Worm (Caenorhabditis elegans) whole organism, early embryonic: ENCODE data around the gene pros-1.

Source experiments
- B0310.2 ChIP-seq: sonication (generic microtip); optimal IDR thresholded peaks from 2 replicates; lab custom pipeline; 2016; ENCODE audit warnings: mild to moderate bottlenecking, missing genetic modification characterization, missing compliant biosample characterization
- F13C5.2 ChIP-seq: sonication (generic microtip); optimal IDR thresholded peaks from 2 replicates; lab custom pipeline; 2017; ENCODE audit warnings: mild to moderate bottlenecking, missing genetic modification characterization, inconsistent platforms, missing compliant biosample characterization
- aly-1 ChIP-seq: sonication (generic microtip); optimal IDR thresholded peaks from 2 replicates; lab custom pipeline; 2016; ENCODE audit warnings: missing genetic modification characterization, missing compliant biosample characterization
- ama-1 ChIP-seq: fragments of 150-350 bp; optimal IDR thresholded peaks from 2 replicates; lab custom pipeline; 2014
- ceh-13 ChIP-seq: fragments of 200-800 bp; sonication (Bioruptor generic); optimal IDR thresholded peaks from 2 replicates; lab custom pipeline; 2018; ENCODE audit warnings: mild to moderate bottlenecking, missing genetic modification characterization, missing compliant biosample characterization
- ceh-36 ChIP-seq: sonication (generic microtip); optimal IDR thresholded peaks from 2 replicates; lab custom pipeline; 2016; ENCODE audit warnings: missing genetic modification characterization, inconsistent platforms, missing compliant biosample characterization
- ets-7 ChIP-seq: sonication (generic microtip); optimal IDR thresholded peaks from 2 replicates; lab custom pipeline; 2016; ENCODE audit warnings: missing genotype, missing genetic modification characterization, missing compliant biosample characterization
- flt-1 ChIP-seq: fragments of 200-800 bp; sonication (Bioruptor generic); IDR thresholded peaks from 2 replicates; pipeline ENCODE4 v1.3.6; 2022; ENCODE audit warnings: missing genetic modification characterization, missing compliant biosample characterization
- hmbx-1 ChIP-seq: sonication (generic microtip); optimal IDR thresholded peaks from 2 replicates; lab custom pipeline; 2016; ENCODE audit warnings: mild to moderate bottlenecking, missing genetic modification characterization, missing compliant biosample characterization
- hmg-4 ChIP-seq: fragments of 200-800 bp; sonication (Bioruptor generic); optimal IDR thresholded peaks from 2 replicates; lab custom pipeline; 2018; ENCODE audit warnings: mild to moderate bottlenecking, missing genetic modification characterization, missing compliant biosample characterization
- hnd-1 ChIP-seq: sonication (generic microtip); optimal IDR thresholded peaks from 2 replicates; lab custom pipeline; 2016; ENCODE audit warnings: missing genetic modification characterization, missing compliant biosample characterization
- pes-1 ChIP-seq: fragments of 200-800 bp; sonication (Bioruptor generic); IDR thresholded peaks from 2 replicates; pipeline ENCODE4 v1.3.6; 2022; ENCODE audit warnings: missing genetic modification reagents, missing genetic modification characterization, missing compliant biosample characterization
- scrt-1 ChIP-seq: fragments of 200-800 bp; sonication (Bioruptor generic); IDR thresholded peaks from 2 replicates; pipeline ENCODE4 v1.3.6; 2022; ENCODE audit warnings: missing genetic modification characterization, missing compliant biosample characterization
- sea-1 ChIP-seq: fragments of 200-800 bp; sonication (Bioruptor generic); conservative IDR thresholded peaks from 2 replicates; pipeline ENCODE4 v1.3.6; 2022; ENCODE audit warnings: missing genetic modification characterization, missing compliant biosample characterization
- tbx-11 ChIP-seq: fragments of 200-800 bp; sonication (Bioruptor generic); IDR thresholded peaks from 2 replicates; pipeline ENCODE4 v1.3.6; 2022; ENCODE audit warnings: missing genetic modification characterization, missing compliant biosample characterization
- tbx-37 ChIP-seq: fragments of 200-800 bp; sonication (Bioruptor generic); conservative IDR thresholded peaks from 2 replicates; pipeline ENCODE4 v1.3.6; 2022; ENCODE audit warnings: missing genetic modification reagents, missing genetic modification characterization, missing compliant biosample characterization
- tra-4 ChIP-seq: sonication (generic microtip); optimal IDR thresholded peaks from 2 replicates; lab custom pipeline; 2017; ENCODE audit warnings: missing genetic modification characterization, missing compliant biosample characterization

Gene pros-1

ce11 chrIII:8044187-8044586 is 22.9 kb upstream of the pros-1 start, which contains the start of gene K12H4.5:
Gene K12H4.5 (plus strand): TSS chrIII:8044487.
- TF ChIP-seq hmbx-1 (tag; lab: Kevin White, UChicago) (no peak), B0310.2 (tag; lab: Kevin White, UChicago) (no peak), F13C5.2 (no peak), ama-1 (lab: Kevin White, UChicago) (no peak), flt-1 (GFP tag; lab: Robert Waterston, UW) (no peak), hmg-4 (GFP tag; lab: Kevin White, UChicago) (no peak), scrt-1 (GFP tag; lab: Robert Waterston, UW) (no peak), pes-1 (GFP tag; lab: Robert Waterston, UW) (no peak)

DNA sequence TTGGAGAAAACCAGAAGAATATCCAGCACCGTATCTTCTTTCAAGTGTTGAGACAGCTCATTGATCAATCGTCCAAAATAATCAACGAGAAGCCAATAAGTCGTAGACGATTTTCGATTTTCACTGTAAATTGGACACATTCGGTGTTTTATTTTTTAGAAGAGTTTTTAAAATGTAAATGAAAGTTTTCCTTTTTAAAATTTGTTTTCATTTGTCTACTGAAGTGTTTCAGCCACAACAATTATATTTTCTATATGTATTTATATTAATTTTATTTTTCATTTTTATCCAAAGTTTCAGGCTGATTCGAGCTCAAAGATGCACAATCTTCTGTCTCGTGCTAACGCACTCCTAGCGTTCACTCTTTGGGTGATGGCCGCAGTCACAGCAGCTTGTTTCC is 22.4 kb upstream of the pros-1 start, which contains the start of gene spcs-3:
TSS of gene spcs-3 (plus strand) at position 301 of the 400 bp plus-strand sequence.
- no peak for TF ChIP-seq B0310.2 (tag; lab: Kevin White, UChicago)
- no peak for TF ChIP-seq F13C5.2
- TF ChIP-seq tra-4 = no peak
- TF ChIP-seq tbx-11 (GFP tag; lab: Robert Waterston, UW) = no peak
- TF ChIP-seq hnd-1 = no peak
- no peak for TF ChIP-seq hmg-4 (GFP tag; lab: Kevin White, UChicago)

- no peak for TF ChIP-seq hnd-1
- TF ChIP-seq ceh-13 = no peak
- TF ChIP-seq scrt-1 (GFP tag; lab: Robert Waterston, UW) = no peak
- TF ChIP-seq ama-1 (lab: Kevin White, UChicago) = no peak
- no peak for TF ChIP-seq ets-7
- TF ChIP-seq aly-1 (tag; lab: Kevin White, UChicago) = no peak
- TF ChIP-seq hmbx-1 (tag; lab: Kevin White, UChicago) = no peak
- no peak for TF ChIP-seq F13C5.2
- TF ChIP-seq tra-4 = no peak
- TF ChIP-seq tbx-37 (GFP tag; lab: Robert Waterston, UW) = no peak
Measured at ce11 chrIII:8045734-8046133, 21.4 kb upstream of the pros-1 start, which contains the start of gene K12H4.3. Gene K12H4.3 (plus strand): TSS chrIII:8046034.

ce11 chrIII:8047412-8047811 is 19.7 kb upstream of the pros-1 start, which contains the start of gene K12H4.2:
Gene K12H4.2 (plus strand): TSS chrIII:8047712.
- TF ChIP-seq ceh-13 = no peak

ce11 chrIII:8050944-8051343 is 16.1 kb upstream of the pros-1 start, which contains the start of gene K12H4.7:
Gene K12H4.7 (minus strand): TSS chrIII:8051081.
- TF ChIP-seq flt-1 (GFP tag; lab: Robert Waterston, UW) = no peak

- no peak for TF ChIP-seq ceh-36 (tag; lab: Kevin White, UChicago)
- TF ChIP-seq flt-1 (GFP tag; lab: Robert Waterston, UW) = no peak
- TF ChIP-seq tbx-37 (GFP tag; lab: Robert Waterston, UW) = no peak
- TF ChIP-seq F13C5.2 = no peak
- no peak for TF ChIP-seq ceh-13
- no peak for TF ChIP-seq aly-1 (tag; lab: Kevin White, UChicago)
- TF ChIP-seq scrt-1 (GFP tag; lab: Robert Waterston, UW) = no peak
- no peak for TF ChIP-seq hmg-4 (GFP tag; lab: Kevin White, UChicago)
- no peak for TF ChIP-seq tbx-11 (GFP tag; lab: Robert Waterston, UW)
- TF ChIP-seq hnd-1 = no peak
- TF ChIP-seq sea-1 (GFP tag; lab: Robert Waterston, UW) = no peak
- TF ChIP-seq pes-1 (GFP tag; lab: Robert Waterston, UW) = no peak
- no peak for TF ChIP-seq hmbx-1 (tag; lab: Kevin White, UChicago)
Measured at ce11 chrIII:8051838-8052237, 15.3 kb upstream of the pros-1 start.

DNA sequence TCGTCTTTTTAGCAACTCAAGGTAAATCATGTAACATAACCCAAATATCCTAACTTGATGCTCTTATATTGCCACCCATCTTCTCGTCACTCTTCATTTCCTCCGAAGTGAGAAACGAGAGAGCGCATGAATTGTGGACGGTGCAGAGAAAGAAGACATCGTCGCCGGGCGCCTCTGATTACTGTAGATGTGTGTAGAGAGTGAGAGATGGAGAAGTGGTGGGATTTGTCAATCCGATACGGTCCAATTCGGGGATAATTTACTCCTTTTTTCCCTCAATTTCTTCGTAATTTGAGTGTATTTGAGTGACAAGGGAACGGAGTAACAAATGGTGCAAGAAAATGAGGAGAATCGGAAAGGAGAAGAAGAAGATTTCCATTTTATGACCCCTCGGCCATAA is 6.0 kb upstream of the pros-1 start:
- TF ChIP-seq tbx-11 (GFP tag; lab: Robert Waterston, UW) (no peak), pes-1 (GFP tag; lab: Robert Waterston, UW) (no peak), B0310.2 (tag; lab: Kevin White, UChicago) (no peak), hmbx-1 (tag; lab: Kevin White, UChicago) (no peak)

DNA sequence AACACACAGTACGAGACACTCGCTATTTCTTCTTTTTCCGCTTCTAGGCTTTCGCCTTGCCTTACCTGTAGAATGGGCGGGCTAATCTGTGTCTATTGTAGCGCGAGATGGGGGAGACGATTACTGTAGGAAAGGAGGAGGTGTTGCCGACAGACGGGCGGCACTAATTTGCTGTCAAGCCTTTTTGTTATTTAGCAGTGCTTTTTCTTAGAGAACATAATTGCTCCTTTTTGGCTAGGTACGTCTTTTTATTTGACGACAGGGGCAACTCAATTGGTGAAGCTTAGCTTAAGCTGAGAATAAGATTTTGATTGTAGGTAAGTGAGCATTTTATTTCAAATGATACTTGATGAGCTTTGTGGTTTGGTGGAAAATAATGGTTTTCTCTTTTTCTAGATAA is 3.4 kb upstream of the pros-1 start:
- TF ChIP-seq hmbx-1 (tag; lab: Kevin White, UChicago) (no peak), F13C5.2 (no peak)

DNA sequence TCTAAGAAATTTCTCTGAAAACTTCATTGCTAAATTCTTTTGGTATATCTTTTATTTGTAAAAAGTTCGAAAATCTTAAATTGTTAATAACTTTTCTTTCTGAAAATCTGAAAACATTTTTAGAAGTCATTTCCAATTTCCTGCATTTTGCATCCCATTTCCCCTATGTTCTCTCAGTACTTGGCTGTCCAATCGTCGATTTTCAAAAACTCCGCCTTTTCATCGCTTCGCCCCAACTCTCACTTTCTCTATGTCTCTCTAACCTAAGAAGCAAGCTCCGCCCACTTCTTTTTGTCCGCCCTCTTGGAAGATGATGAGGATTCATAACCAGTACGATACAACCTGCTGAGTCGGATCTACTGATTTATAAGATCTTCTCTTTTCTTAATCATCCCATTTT is 2.0 kb upstream of the pros-1 start:
- TF ChIP-seq pes-1 (GFP tag; lab: Robert Waterston, UW) (no peak), sea-1 (GFP tag; lab: Robert Waterston, UW) (no peak), ceh-36 (tag; lab: Kevin White, UChicago) (no peak), scrt-1 (GFP tag; lab: Robert Waterston, UW) (no peak), aly-1 (tag; lab: Kevin White, UChicago) (no peak), F13C5.2 (no peak), flt-1 (GFP tag; lab: Robert Waterston, UW) (no peak)

DNA sequence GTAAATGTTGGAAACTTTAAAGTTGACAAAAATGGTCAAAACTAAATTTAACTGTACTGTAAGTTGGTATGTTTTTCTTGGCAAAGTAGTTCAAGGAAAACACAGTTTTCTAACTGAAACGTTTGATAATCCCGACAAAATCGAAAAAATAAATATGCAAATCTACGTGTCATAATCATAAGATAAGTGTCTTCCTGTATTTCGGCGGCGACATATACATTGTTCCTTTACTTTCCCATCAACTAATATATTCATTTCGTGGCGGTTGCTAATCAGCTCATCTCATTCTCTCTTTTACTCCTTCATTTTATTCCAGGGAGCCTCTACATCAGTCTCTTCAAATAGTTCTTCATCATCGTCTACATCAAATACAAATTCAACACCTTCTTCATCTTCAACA is 709 bp downstream of the pros-1 start:
- no peak for TF ChIP-seq hmbx-1 (tag; lab: Kevin White, UChicago)
- no peak for TF ChIP-seq hnd-1
- no peak for TF ChIP-seq scrt-1 (GFP tag; lab: Robert Waterston, UW)
- no peak for TF ChIP-seq tbx-37 (GFP tag; lab: Robert Waterston, UW)
- TF ChIP-seq flt-1 (GFP tag; lab: Robert Waterston, UW) = no peak
- no peak for TF ChIP-seq ama-1 (lab: Kevin White, UChicago)
- TF ChIP-seq aly-1 (tag; lab: Kevin White, UChicago) = no peak
- no peak for TF ChIP-seq ceh-36 (tag; lab: Kevin White, UChicago)
- no peak for TF ChIP-seq ets-7
- TF ChIP-seq F13C5.2 = no peak
- TF ChIP-seq B0310.2 (tag; lab: Kevin White, UChicago) = no peak
- TF ChIP-seq tbx-11 (GFP tag; lab: Robert Waterston, UW) = no peak
- no peak for TF ChIP-seq hmg-4 (GFP tag; lab: Kevin White, UChicago)
- no peak for TF ChIP-seq pes-1 (GFP tag; lab: Robert Waterston, UW)
- no peak for TF ChIP-seq ceh-13
- no peak for TF ChIP-seq sea-1 (GFP tag; lab: Robert Waterston, UW)
